Fruit fly (Drosophila melanogaster) whole organism, wandering third instar larva: ENCODE measurements around the gene CG15336.

Source experiments
- Abd-B ChIP-seq: fragments of >200 bp; optimal IDR thresholded peaks from 2 replicates; lab custom pipeline; 2017; ENCODE audit warnings: missing biosample characterization, missing genetic modification characterization
- CG32264 ChIP-seq: fragments of 200-800 bp; sonication (Bioruptor generic); optimal IDR thresholded peaks from 2 replicates; lab custom pipeline; 2016; ENCODE audit warnings: missing biosample characterization, missing genetic modification characterization
- CrebA ChIP-seq: fragments of 200-800 bp; sonication (Bioruptor generic); optimal IDR thresholded peaks from 2 replicates; lab custom pipeline; 2016; ENCODE audit warnings: missing biosample characterization, mild to moderate bottlenecking, missing genetic modification characterization, borderline replicate concordance
- Dfd ChIP-seq: fragments of >200 bp; optimal IDR thresholded peaks from 2 replicates; lab custom pipeline; 2017; ENCODE audit warnings: missing biosample characterization, missing genetic modification characterization
- Dif ChIP-seq: fragments of 200-275, 200-300 bp; sonication (Bioruptor generic); optimal IDR thresholded peaks from 2 replicates; lab custom pipeline; 2018; ENCODE audit warnings: missing biosample characterization, missing genetic modification characterization; ENCODE audit not compliant: partially characterized antibody
- GATAd ChIP-seq: sonication (Bioruptor generic); optimal IDR thresholded peaks from 2 replicates; lab custom pipeline; 2016; ENCODE audit warnings: missing biosample characterization, missing genetic modification characterization
- HLH106 ChIP-seq: fragments of 200-800 bp; optimal IDR thresholded peaks from 3 replicates; lab custom pipeline; 2019; ENCODE audit warnings: missing biosample characterization, mild to moderate bottlenecking, missing genetic modification characterization, moderate library complexity
- Hnf4 ChIP-seq: fragments of 200-800 bp; sonication (Bioruptor generic); optimal IDR thresholded peaks from 2 replicates; lab custom pipeline; 2016; ENCODE audit warnings: missing biosample characterization, mild to moderate bottlenecking, missing genetic modification characterization
- Hr78 ChIP-seq: fragments of >200 bp; optimal IDR thresholded peaks from 2 replicates; lab custom pipeline; 2017; ENCODE audit warnings: missing biosample characterization, missing genetic modification characterization
- Jra ChIP-seq: sonication (Bioruptor generic); optimal IDR thresholded peaks from 2 replicates; lab custom pipeline; 2016; ENCODE audit warnings: missing biosample characterization, missing genetic modification characterization
- Mio ChIP-seq: sonication (Bioruptor generic); optimal IDR thresholded peaks from 2 replicates; lab custom pipeline; 2016; ENCODE audit warnings: missing biosample characterization, missing genetic modification characterization
- Myc ChIP-seq: fragments of >200 bp; optimal IDR thresholded peaks from 2 replicates; lab custom pipeline; 2017
- N ChIP-seq: fragments of >200 bp; optimal IDR thresholded peaks from 2 replicates; lab custom pipeline; 2018; ENCODE audit warnings: missing biosample characterization, missing external identifiers, missing genetic modification characterization
- Rel ChIP-seq, 2 experiments: fragments of 200-800 bp; sonication (Bioruptor generic) in 1 of 2; optimal IDR thresholded peaks; 2 replicates in 1 of 2; 3 replicates in 1 of 2; lab custom pipeline; 2016 to 2019; ENCODE audit warnings: mild to moderate bottlenecking in 2 of 2, missing biosample characterization in 2 of 2, missing genetic modification characterization in 2 of 2, moderate library complexity in 1 of 2
- Sp1 ChIP-seq: fragments of 200-800 bp; sonication (Bioruptor generic); optimal IDR thresholded peaks from 3 replicates; lab custom pipeline; 2019; ENCODE audit warnings: missing biosample characterization, mild to moderate bottlenecking, missing genetic modification characterization, moderate library complexity
- Vsx2 ChIP-seq: fragments of 200-300, 225-300 bp; sonication (Bioruptor generic); optimal IDR thresholded peaks from 2 replicates; lab custom pipeline; 2018; ENCODE audit warnings: missing biosample characterization, missing genetic modification characterization; ENCODE audit not compliant: partially characterized antibody
- br ChIP-seq: fragments of 200-800 bp; sonication (Bioruptor generic); optimal IDR thresholded peaks from 2 replicates; lab custom pipeline; 2016; ENCODE audit warnings: missing biosample characterization, missing genetic modification characterization
- brk ChIP-seq: fragments of 200-800 bp; sonication (Bioruptor generic); optimal IDR thresholded peaks from 2 replicates; lab custom pipeline; 2016; ENCODE audit warnings: missing biosample characterization, mild to moderate bottlenecking, missing genetic modification characterization
- dmrt93B ChIP-seq: fragments of 200-800 bp; sonication (Bioruptor generic); optimal IDR thresholded peaks from 2 replicates; lab custom pipeline; 2018; ENCODE audit warnings: missing biosample characterization, mild to moderate bottlenecking, missing genetic modification characterization
- dsf ChIP-seq: sonication (Bioruptor generic); optimal IDR thresholded peaks from 2 replicates; lab custom pipeline; 2016; ENCODE audit warnings: missing biosample characterization, missing genetic modification characterization, borderline replicate concordance
- ey ChIP-seq: fragments of 200-800 bp; sonication (Bioruptor generic); optimal IDR thresholded peaks from 2 replicates; lab custom pipeline; 2016; ENCODE audit warnings: missing biosample characterization, missing genetic modification characterization
- fru ChIP-seq: fragments of 200-800 bp; sonication (Bioruptor generic); optimal IDR thresholded peaks from 3 replicates; lab custom pipeline; 2016; ENCODE audit warnings: missing biosample characterization, mild to moderate bottlenecking, missing genetic modification characterization
- h ChIP-seq: fragments of 200-800 bp; sonication (Bioruptor generic); optimal IDR thresholded peaks from 3 replicates; lab custom pipeline; 2016; ENCODE audit warnings: missing biosample characterization, mild to moderate bottlenecking, missing genetic modification characterization
- lola ChIP-seq: fragments of >200 bp; optimal IDR thresholded peaks from 2 replicates; lab custom pipeline; 2017; ENCODE audit warnings: missing biosample characterization, missing genetic modification characterization
- pan ChIP-seq: fragments of >200 bp; optimal IDR thresholded peaks from 2 replicates; lab custom pipeline; 2017
- psq ChIP-seq: fragments of 200-800 bp; sonication (Bioruptor generic); optimal IDR thresholded peaks from 3 replicates; lab custom pipeline; 2017; ENCODE audit warnings: missing biosample characterization, mild to moderate bottlenecking, missing genetic modification characterization, moderate library complexity
- rgr ChIP-seq: fragments of 200-800 bp; sonication (Bioruptor generic); optimal IDR thresholded peaks from 3 replicates; lab custom pipeline; 2016; ENCODE audit warnings: missing biosample characterization, mild to moderate bottlenecking, missing genetic modification characterization
- sage ChIP-seq: fragments of 200-800 bp; sonication (Bioruptor generic); optimal IDR thresholded peaks from 2 replicates; lab custom pipeline; 2016; ENCODE audit warnings: missing biosample characterization, mild to moderate bottlenecking, missing genetic modification characterization
- sv ChIP-seq: fragments of 200-800 bp; sonication (Bioruptor generic); optimal IDR thresholded peaks from 3 replicates; lab custom pipeline; 2016; ENCODE audit warnings: missing biosample characterization, missing genetic modification characterization
- tai ChIP-seq: sonication (Bioruptor generic); optimal IDR thresholded peaks from 2 replicates; lab custom pipeline; 2016; ENCODE audit warnings: missing biosample characterization, missing genetic modification characterization
- usp ChIP-seq: fragments of >200 bp; optimal IDR thresholded peaks from 2 replicates; lab custom pipeline; 2017; ENCODE audit warnings: missing biosample characterization, missing genetic modification characterization
- woc ChIP-seq: sonication (Bioruptor generic); optimal IDR thresholded peaks from 2 replicates; lab custom pipeline; 2016; ENCODE audit warnings: missing biosample characterization, mild to moderate bottlenecking, missing genetic modification characterization

Gene CG15336

DNA sequence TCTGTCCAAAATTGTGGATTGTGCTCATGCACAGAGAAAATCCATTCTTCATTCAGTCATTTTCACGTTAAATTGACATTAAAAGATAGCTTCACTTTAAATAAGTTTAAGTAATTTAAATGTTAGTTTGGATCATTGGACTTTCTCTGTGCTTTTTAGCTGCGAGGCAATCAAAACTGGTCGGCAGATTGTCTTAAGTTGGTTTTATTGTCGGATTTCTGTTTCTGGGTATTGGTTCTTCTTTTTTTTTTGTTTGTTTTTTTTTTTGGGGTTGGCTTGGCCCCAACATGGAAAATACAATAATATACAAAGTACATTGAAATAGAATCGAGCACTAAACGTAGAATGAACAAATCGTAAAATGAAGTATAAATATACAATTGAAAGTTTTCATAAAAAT is 22.4 kb downstream of the CG15336 start, which contains the start of gene CG2278:
TSS of gene CG2278 (minus strand) at position 101 of the 400 bp plus-strand sequence.
- no peak for TF ChIP-seq ey (GFP tag; lab: Kevin White, UChicago)
- TF ChIP-seq sage (GFP tag; lab: Kevin White, UChicago), result no peak
- TF ChIP-seq dmrt93B, result no peak
- TF ChIP-seq Sp1 (GFP tag; lab: Kevin White, UChicago), result no peak
- no peak for TF ChIP-seq psq (GFP tag; lab: Kevin White, UChicago)
- TF ChIP-seq HLH106 (tag; lab: Kevin White, UChicago), result no peak
- no peak for TF ChIP-seq Dfd (GFP tag; lab: Kevin White, UChicago)
- no peak for TF ChIP-seq CrebA (GFP tag; lab: Kevin White, UChicago)
- TF ChIP-seq pan (lab: Kevin White, UChicago), result no peak
- no peak for TF ChIP-seq brk (GFP tag; lab: Kevin White, UChicago)
- TF ChIP-seq sv (GFP tag; lab: Kevin White, UChicago), result no peak
- TF ChIP-seq Rel (GFP tag; optimal IDR thresholded peaks at IDR 0.05; lab: Kevin White, UChicago), result no peak
- no peak for TF ChIP-seq Rel (tag; optimal IDR thresholded peaks at IDR 0.05; lab: Kevin White, UChicago)
- no peak for TF ChIP-seq h (GFP tag; lab: Kevin White, UChicago)
- no peak for TF ChIP-seq lola (GFP tag; lab: Kevin White, UChicago)
- no peak for TF ChIP-seq Hr78 (GFP tag; lab: Kevin White, UChicago)
- TF ChIP-seq N (GFP tag; lab: Kevin White, UChicago), result no peak
- no peak for TF ChIP-seq Jra (GFP tag; lab: Kevin White, UChicago)

dm6 chrX:8176291-8177029 is 28.7 kb downstream of the CG15336 start:
- TF ChIP-seq psq (GFP tag; lab: Kevin White, UChicago), result peak; percentile 75
- no peak for TF ChIP-seq fru (GFP tag; lab: Kevin White, UChicago)

dm6 chrX:8177030-8177349 is 29.2 kb downstream of the CG15336 start, which contains the start of gene slpr:
TSS of gene slpr (minus strand) at chrX:8177185.
- TF ChIP-seq ey (GFP tag; lab: Kevin White, UChicago), result no peak
- TF ChIP-seq Dfd (GFP tag; lab: Kevin White, UChicago), result no peak
- TF ChIP-seq Sp1 (GFP tag; lab: Kevin White, UChicago), result no peak
- no peak for TF ChIP-seq brk (GFP tag; lab: Kevin White, UChicago)
- TF ChIP-seq Jra (GFP tag; lab: Kevin White, UChicago), result no peak
- TF ChIP-seq Hnf4 (GFP tag; lab: Kevin White, UChicago), result no peak
- no peak for TF ChIP-seq Dif
- TF ChIP-seq psq (GFP tag; lab: Kevin White, UChicago), result no peak
- no peak for TF ChIP-seq tai (GFP tag; lab: Kevin White, UChicago)
- no peak for TF ChIP-seq Vsx2
- no peak for TF ChIP-seq rgr (GFP tag; lab: Kevin White, UChicago)
- TF ChIP-seq br (GFP tag; lab: Kevin White, UChicago), result no peak
- TF ChIP-seq CG32264 (GFP tag; lab: Kevin White, UChicago), result no peak
- no peak for TF ChIP-seq fru (GFP tag; lab: Kevin White, UChicago)
- no peak for TF ChIP-seq dmrt93B
- TF ChIP-seq GATAd, result no peak
- TF ChIP-seq Rel (GFP tag; optimal IDR thresholded peaks at IDR 0.05; lab: Kevin White, UChicago), result no peak
- no peak for TF ChIP-seq Rel (tag; optimal IDR thresholded peaks at IDR 0.05; lab: Kevin White, UChicago)
- no peak for TF ChIP-seq Mio (GFP tag; lab: Kevin White, UChicago)
- no peak for TF ChIP-seq woc (GFP tag; lab: Kevin White, UChicago)
- no peak for TF ChIP-seq CrebA (GFP tag; lab: Kevin White, UChicago)

- TF ChIP-seq CG32264 (GFP tag; lab: Kevin White, UChicago) (no peak), Dfd (GFP tag; lab: Kevin White, UChicago) (no peak), CrebA (GFP tag; lab: Kevin White, UChicago) (no peak), Myc (lab: Kevin White, UChicago) (no peak), dsf (GFP tag; lab: Kevin White, UChicago) (no peak), rgr (GFP tag; lab: Kevin White, UChicago) (no peak), sv (GFP tag; lab: Kevin White, UChicago) (no peak), usp (GFP tag; lab: Kevin White, UChicago) (no peak), lola (GFP tag; lab: Kevin White, UChicago) (no peak), N (GFP tag; lab: Kevin White, UChicago) (no peak), Vsx2 (no peak), Abd-B (GFP tag; lab: Kevin White, UChicago) (no peak), psq (GFP tag; lab: Kevin White, UChicago) (no peak), Hnf4 (GFP tag; lab: Kevin White, UChicago) (no peak), tai (GFP tag; lab: Kevin White, UChicago) (no peak)
Measured at dm6 chrX:8177742-8178141, 30.0 kb downstream of the CG15336 start.
